Worm (Caenorhabditis elegans): ENCODE results near the gene his-35.

Gene his-35

DNA sequence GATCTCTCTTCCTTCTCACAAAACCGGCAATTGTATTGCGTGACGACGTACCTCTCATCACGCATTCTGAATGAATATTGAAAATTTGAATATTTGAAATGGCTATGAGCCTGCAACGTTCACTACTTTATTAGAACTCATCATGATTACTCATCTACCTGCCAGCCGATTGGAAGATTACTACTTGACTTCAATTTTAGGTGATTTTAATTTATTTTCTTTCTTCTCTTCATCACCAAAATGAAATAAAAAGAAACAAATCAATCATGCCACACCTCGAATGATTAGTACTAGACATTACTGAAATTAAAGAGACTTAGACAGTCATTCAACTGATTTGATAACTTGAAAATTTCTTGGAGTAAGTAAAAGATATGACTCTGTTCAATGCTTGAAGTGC is 39.2 kb upstream of the his-35 start:
- peak; percentile 67 for TF ChIP-seq crh-2 (tag; optimal IDR thresholded peaks at IDR 0.05)
- TF ChIP-seq lin-39 (tag; optimal IDR thresholded peaks at IDR 0.05), result no peak

DNA sequence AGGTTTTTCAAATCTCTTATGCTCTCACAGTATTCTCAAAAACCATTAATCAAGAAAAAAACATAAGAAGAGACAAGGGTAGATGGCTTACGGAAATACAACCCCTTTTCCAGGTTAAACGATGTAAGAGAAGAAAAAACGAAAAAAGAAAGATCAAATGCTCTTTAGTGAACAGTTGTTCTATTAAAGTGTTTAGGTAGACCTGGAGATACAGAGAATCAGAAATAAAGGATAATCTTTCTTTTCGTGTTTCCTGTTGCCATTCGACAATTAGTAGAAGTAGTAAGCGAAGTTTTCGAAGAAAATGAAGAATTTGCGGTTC is 38.2 kb upstream of the his-35 start, which contains the start of gene K09G1.1:
K09G1.1 (plus strand) TSS at position 223 of the 322 bp plus-strand sequence.
- no peak for TF ChIP-seq unc-39 (tag; optimal IDR thresholded peaks at IDR 0.05)
- no peak for TF ChIP-seq nhr-23 (tag; optimal IDR thresholded peaks at IDR 0.05)
- no peak for TF ChIP-seq F13H6.1 (tag; optimal IDR thresholded peaks at IDR 0.05)
- TF ChIP-seq blmp-1 (tag; optimal IDR thresholded peaks at IDR 0.05; ENCODE audit: insufficient read depth), result no peak
- no peak for TF ChIP-seq skn-1 (tag; optimal IDR thresholded peaks at IDR 0.05)

DNA sequence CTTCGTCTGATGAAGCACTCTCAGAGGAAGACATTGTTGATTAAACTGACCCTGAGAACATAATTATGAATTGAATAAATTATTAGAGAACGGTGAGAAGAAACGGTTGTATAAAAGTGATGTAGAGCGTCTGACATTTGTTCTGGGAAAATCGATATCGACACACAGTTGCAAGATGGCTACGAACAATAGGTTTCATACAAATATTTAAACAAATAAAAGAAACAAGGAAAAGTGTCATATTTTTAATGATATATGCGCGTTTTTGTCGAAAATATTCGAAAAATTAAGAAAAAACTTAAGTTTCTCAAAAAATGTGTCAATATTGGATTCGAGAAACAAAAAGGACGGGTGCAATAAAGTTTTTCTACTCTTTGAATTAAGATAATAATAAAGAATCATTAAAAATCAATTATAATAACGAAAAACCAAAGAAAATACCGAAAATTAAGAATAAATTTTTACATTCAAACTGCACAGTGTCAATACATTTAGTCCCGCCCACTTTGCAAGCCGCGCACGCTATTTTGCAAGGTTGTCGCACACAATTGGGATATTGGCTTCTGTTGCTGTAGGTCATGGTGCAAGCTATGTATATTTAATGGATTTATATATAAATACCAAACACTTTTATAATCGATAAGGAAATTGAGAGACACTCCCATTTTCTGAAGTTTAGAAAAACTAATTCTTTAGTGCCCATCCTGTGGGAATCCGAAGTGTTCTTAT is 37.7 kb upstream of the his-35 start, which contains the start of gene rtfo-1:
rtfo-1 (minus strand) TSS at position 51 of the 729 bp plus-strand sequence.
- peak; percentile 53 for TF ChIP-seq F13H6.1 (tag; optimal IDR thresholded peaks at IDR 0.05)
- TF ChIP-seq unc-55 (GFP tag; optimal IDR thresholded peaks at IDR 0.05), result no peak
- peak; percentile 40 for TF ChIP-seq lin-13 (GFP tag; optimal IDR thresholded peaks at IDR 0.05)
- no peak for TF ChIP-seq egl-27 (tag; optimal IDR thresholded peaks at IDR 0.05)
- TF ChIP-seq snpc-4 (tag; optimal IDR thresholded peaks at IDR 0.05), result no peak
- no peak for TF ChIP-seq lsy-2 (tag; optimal IDR thresholded peaks at IDR 0.05)
- no peak for TF ChIP-seq nhr-11 (tag; optimal IDR thresholded peaks at IDR 0.05)
- no peak for TF ChIP-seq zag-1 (tag; optimal IDR thresholded peaks at IDR 0.05)
- TF ChIP-seq nhr-12 (tag; optimal IDR thresholded peaks at IDR 0.05), result no peak
- no peak for TF ChIP-seq alr-1 (tag; optimal IDR thresholded peaks at IDR 0.05)
- TF ChIP-seq crh-2 (tag; optimal IDR thresholded peaks at IDR 0.05), result no peak
- no peak for TF ChIP-seq peb-1 (tag; optimal IDR thresholded peaks at IDR 0.05)
- TF ChIP-seq nhr-237 (tag; optimal IDR thresholded peaks at IDR 0.05), result no peak
- no peak for TF ChIP-seq elt-1 (tag; optimal IDR thresholded peaks at IDR 0.05)
- TF ChIP-seq dmd-4 (tag; optimal IDR thresholded peaks at IDR 0.05), result no peak
- TF ChIP-seq mbf-1 (tag; optimal IDR thresholded peaks at IDR 0.05), result no peak
- no peak for TF ChIP-seq aly-2 (tag; optimal IDR thresholded peaks at IDR 0.05)
- TF ChIP-seq unc-39 (tag; optimal IDR thresholded peaks at IDR 0.05), result no peak
- TF ChIP-seq ceh-82 (tag; optimal IDR thresholded peaks at IDR 0.05), result no peak
- TF ChIP-seq sma-3 (GFP tag; optimal IDR thresholded peaks at IDR 0.05), result peak; percentile 41
- TF ChIP-seq R02D3.7 (tag; optimal IDR thresholded peaks at IDR 0.05), result no peak
- TF ChIP-seq mab-5 (tag; optimal IDR thresholded peaks at IDR 0.05), result peak; percentile 16
- TF ChIP-seq unc-62 (GFP tag; optimal IDR thresholded peaks at IDR 0.05), result no peak
- peak; percentile 30 for TF ChIP-seq sma-9 (GFP tag; optimal IDR thresholded peaks at IDR 0.05)
- TF ChIP-seq sma-9 (tag; optimal IDR thresholded peaks at IDR 0.05), result no peak
- no peak for TF ChIP-seq ZK546.5 (tag; optimal IDR thresholded peaks at IDR 0.05)
- no peak for TF ChIP-seq ceh-16 (tag; optimal IDR thresholded peaks at IDR 0.05)
- no peak for TF ChIP-seq nhr-25 (tag; optimal IDR thresholded peaks at IDR 0.05)
- no peak for TF ChIP-seq nhr-10 (tag; optimal IDR thresholded peaks at IDR 0.05)
- peak; percentile 7 for TF ChIP-seq ztf-4 (tag; optimal IDR thresholded peaks at IDR 0.05)
- TF ChIP-seq nhr-129 (tag; optimal IDR thresholded peaks at IDR 0.05), result peak; percentile 50
- no peak for TF ChIP-seq blmp-1 (tag; optimal IDR thresholded peaks at IDR 0.05; ENCODE audit: insufficient read depth)
- peak; percentile 45 for TF ChIP-seq C34F6.9 (tag; optimal IDR thresholded peaks at IDR 0.05)
- TF ChIP-seq nhr-6 (tag; optimal IDR thresholded peaks at IDR 0.05), result no peak
- TF ChIP-seq sem-4 (tag; optimal IDR thresholded peaks at IDR 0.05), result no peak
- TF ChIP-seq nhr-21 (tag; optimal IDR thresholded peaks at IDR 0.05), result no peak
- TF ChIP-seq nhr-77 (tag; optimal IDR thresholded peaks at IDR 0.05), result no peak
- no peak for TF ChIP-seq ztf-1 (GFP tag; conservative IDR thresholded peaks at IDR 0.05)
- no peak for TF ChIP-seq skn-1 (tag; optimal IDR thresholded peaks at IDR 0.05)
- no peak for TF ChIP-seq mdl-1 (tag; optimal IDR thresholded peaks at IDR 0.05)
- TF ChIP-seq elt-3 (tag; optimal IDR thresholded peaks at IDR 0.05), result no peak
- TF ChIP-seq fos-1 (tag; optimal IDR thresholded peaks at IDR 0.05), result peak; percentile 9
- no peak for TF ChIP-seq Y55F3AM.14 (GFP tag; optimal IDR thresholded peaks at IDR 0.05)
- TF ChIP-seq ztf-11 (tag; optimal IDR thresholded peaks at IDR 0.05), result no peak
- peak; percentile 64 for TF ChIP-seq lin-11 (tag; optimal IDR thresholded peaks at IDR 0.05)
- TF ChIP-seq nhr-23 (tag; optimal IDR thresholded peaks at IDR 0.05), result no peak
- TF ChIP-seq ama-1 (optimal IDR thresholded peaks at IDR 0.05), result no peak
- TF ChIP-seq gmeb-1 (tag; optimal IDR thresholded peaks at IDR 0.05), result peak; percentile 60
- no peak for TF ChIP-seq lin-39 (tag; optimal IDR thresholded peaks at IDR 0.05)

Measured in whole organism, L2 larva.